Fruit fly (Drosophila melanogaster): ENCODE data around the gene HDAC1.

HDAC1 gene

dm6 chr3L:4623035-4623580, 3.4 kb upstream of the HDAC1 start:
- TF ChIP-seq CG5204 (GFP tag; optimal IDR thresholded peaks at IDR 0.05) (no peak), tj (GFP tag; optimal IDR thresholded peaks at IDR 0.05) (no peak), CG33017 (tag; optimal IDR thresholded peaks at IDR 0.05) (no peak), Mnt (GFP tag; optimal IDR thresholded peaks at IDR 0.05) (no peak), CG12768 (GFP tag; optimal IDR thresholded peaks at IDR 0.05) (no peak), Crg-1 (GFP tag; optimal IDR thresholded peaks at IDR 0.05) (no peak), CG7101 (tag; optimal IDR thresholded peaks at IDR 0.05) (no peak), CG14711 (tag; optimal IDR thresholded peaks at IDR 0.05) (no peak), ovo (GFP tag; optimal IDR thresholded peaks at IDR 0.05) (no peak), toe (GFP tag; optimal IDR thresholded peaks at IDR 0.05) (no peak), bab1 (GFP tag; optimal IDR thresholded peaks at IDR 0.05) (no peak), Hr96 (GFP tag; optimal IDR thresholded peaks at IDR 0.05) (no peak), pad (GFP tag; optimal IDR thresholded peaks at IDR 0.05) (no peak), Clk (GFP tag; optimal IDR thresholded peaks at IDR 0.05) (no peak), CG7045 (GFP tag; optimal IDR thresholded peaks at IDR 0.05) (no peak), cic (GFP tag; optimal IDR thresholded peaks at IDR 0.05) (no peak), CG11617 (GFP tag; optimal IDR thresholded peaks at IDR 0.05) (no peak), CG1620 (GFP tag; optimal IDR thresholded peaks at IDR 0.05) (no peak), cnc (optimal IDR thresholded peaks at IDR 0.05) (no peak), kay (GFP tag; ENCODE audit: borderline replicate concordance) (no peak)

DNA sequence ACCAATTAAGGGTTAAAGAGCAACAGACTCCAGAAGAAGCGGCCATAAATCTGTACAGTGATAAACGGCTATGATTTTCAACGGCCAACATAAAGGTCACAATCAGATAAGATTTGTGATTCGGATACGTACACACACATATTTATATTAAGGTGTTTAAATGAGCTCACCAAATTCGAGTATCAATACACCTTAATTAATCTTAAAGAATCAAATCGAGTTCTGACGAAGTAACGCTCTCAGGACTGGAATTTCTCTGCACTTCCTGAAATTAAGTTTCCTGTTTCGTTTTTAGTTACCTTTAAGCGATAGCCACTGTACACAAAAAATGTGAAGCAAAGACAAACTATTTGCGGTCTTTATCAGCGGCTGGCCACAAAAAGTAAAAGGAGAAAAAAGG, 2.7 kb upstream of the HDAC1 start:
- no peak for TF ChIP-seq cnc (optimal IDR thresholded peaks at IDR 0.05)
- TF ChIP-seq bab1 (GFP tag; optimal IDR thresholded peaks at IDR 0.05) = peak; percentile 4
- TF ChIP-seq kay (GFP tag; ENCODE audit: borderline replicate concordance) = no peak
- TF ChIP-seq CG33017 (tag; optimal IDR thresholded peaks at IDR 0.05) = no peak
- no peak for TF ChIP-seq CG1620 (GFP tag; optimal IDR thresholded peaks at IDR 0.05)
- no peak for TF ChIP-seq CG5204 (GFP tag; optimal IDR thresholded peaks at IDR 0.05)

DNA sequence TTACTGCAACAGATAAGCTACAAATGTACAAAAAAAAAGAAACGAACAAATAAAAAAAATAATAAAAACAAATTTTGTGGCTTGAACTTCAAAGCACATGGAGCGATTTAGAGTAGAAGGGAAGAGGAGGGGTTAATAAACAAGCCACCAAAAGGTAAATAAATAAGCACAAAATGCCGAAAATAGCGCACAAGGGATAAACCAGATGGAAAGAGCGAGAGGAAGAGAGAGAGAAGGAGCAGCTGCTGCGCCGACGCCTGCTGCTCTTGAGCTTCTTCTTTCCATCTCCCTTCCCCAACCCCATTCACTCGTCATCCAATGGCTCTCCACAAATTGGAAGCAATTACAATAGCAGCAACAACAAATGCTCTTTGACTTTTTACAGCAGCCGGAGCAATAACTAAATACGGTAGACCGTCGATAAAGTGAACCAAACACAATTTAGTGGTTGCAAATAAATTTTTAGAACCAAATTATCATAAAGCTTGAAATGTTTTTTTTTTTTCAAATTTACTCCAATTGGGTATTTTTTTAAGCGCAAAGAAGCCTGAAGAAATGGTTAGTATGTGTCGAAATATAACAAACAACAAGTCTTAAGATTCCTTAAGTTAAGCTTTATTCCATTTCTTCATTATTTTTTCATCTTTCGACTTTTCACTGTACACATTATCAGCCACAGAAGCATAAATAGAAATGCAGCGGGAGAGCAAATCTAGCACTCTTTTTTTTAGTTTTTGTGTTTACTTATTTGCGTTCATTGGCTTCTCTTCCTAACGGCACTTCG, 2.0 kb upstream of the HDAC1 start:
- peak; percentile 71 for TF ChIP-seq CG14711 (tag; optimal IDR thresholded peaks at IDR 0.05)
- TF ChIP-seq kay (GFP tag; ENCODE audit: borderline replicate concordance) = no peak
- no peak for TF ChIP-seq cic (GFP tag; optimal IDR thresholded peaks at IDR 0.05)
- TF ChIP-seq CG12768 (GFP tag; optimal IDR thresholded peaks at IDR 0.05) = peak; percentile 85
- peak; percentile 91 for TF ChIP-seq CG7045 (GFP tag; optimal IDR thresholded peaks at IDR 0.05)
- peak; percentile 39 for TF ChIP-seq tj (GFP tag; optimal IDR thresholded peaks at IDR 0.05)
- TF ChIP-seq bab1 (GFP tag; optimal IDR thresholded peaks at IDR 0.05) = peak; percentile 73
- TF ChIP-seq pad (GFP tag; optimal IDR thresholded peaks at IDR 0.05) = peak; percentile 76
- TF ChIP-seq CG7101 (tag; optimal IDR thresholded peaks at IDR 0.05) = peak; percentile 54
- peak; percentile 32 for TF ChIP-seq Crg-1 (GFP tag; optimal IDR thresholded peaks at IDR 0.05)
- TF ChIP-seq Mnt (GFP tag; optimal IDR thresholded peaks at IDR 0.05) = peak; percentile 21
- peak; percentile 87 for TF ChIP-seq Hr96 (GFP tag; optimal IDR thresholded peaks at IDR 0.05)
- TF ChIP-seq CG33017 (tag; optimal IDR thresholded peaks at IDR 0.05) = peak; percentile 68
- peak; percentile 65 for TF ChIP-seq CG1620 (GFP tag; optimal IDR thresholded peaks at IDR 0.05)
- TF ChIP-seq Clk (GFP tag; optimal IDR thresholded peaks at IDR 0.05) = peak; percentile 60
- TF ChIP-seq CG11617 (GFP tag; optimal IDR thresholded peaks at IDR 0.05) = peak; percentile 70
- peak; percentile 75 for TF ChIP-seq ovo (GFP tag; optimal IDR thresholded peaks at IDR 0.05)
- peak; percentile 80 for TF ChIP-seq toe (GFP tag; optimal IDR thresholded peaks at IDR 0.05)
- peak; percentile 89 for TF ChIP-seq CG5204 (GFP tag; optimal IDR thresholded peaks at IDR 0.05)
- TF ChIP-seq cnc (optimal IDR thresholded peaks at IDR 0.05) = no peak

dm6 chr3L:4625387-4626386, 847 bp upstream of the HDAC1 start, which contains the start of gene Src64B:
Gene Src64B, minus strand, starts transcription at chr3L:4626196.
- TF ChIP-seq CG7101 (tag; optimal IDR thresholded peaks at IDR 0.05) (peak; percentile 19), CG7045 (GFP tag; optimal IDR thresholded peaks at IDR 0.05) (peak; percentile 29), ovo (GFP tag; optimal IDR thresholded peaks at IDR 0.05) (peak; percentile 19), pad (GFP tag; optimal IDR thresholded peaks at IDR 0.05) (peak; percentile 90), CG33017 (tag; optimal IDR thresholded peaks at IDR 0.05) (no peak), CG12768 (GFP tag; optimal IDR thresholded peaks at IDR 0.05) (no peak), CG11617 (GFP tag; optimal IDR thresholded peaks at IDR 0.05) (peak; percentile 12), Crg-1 (GFP tag; optimal IDR thresholded peaks at IDR 0.05) (peak; percentile 41), kay (GFP tag; ENCODE audit: borderline replicate concordance) (peak; percentile 58), cic (GFP tag; optimal IDR thresholded peaks at IDR 0.05) (peak; percentile 11), Mnt (GFP tag; optimal IDR thresholded peaks at IDR 0.05) (peak; percentile 57), CG1620 (GFP tag; optimal IDR thresholded peaks at IDR 0.05) (peak; percentile 36), Hr96 (GFP tag; optimal IDR thresholded peaks at IDR 0.05) (no peak), CG5204 (GFP tag; optimal IDR thresholded peaks at IDR 0.05) (no peak), cnc (optimal IDR thresholded peaks at IDR 0.05) (no peak), CG14711 (tag; optimal IDR thresholded peaks at IDR 0.05) (no peak), toe (GFP tag; optimal IDR thresholded peaks at IDR 0.05) (no peak), Clk (GFP tag; optimal IDR thresholded peaks at IDR 0.05) (no peak), bab1 (GFP tag; optimal IDR thresholded peaks at IDR 0.05) (peak; percentile 66), tj (GFP tag; optimal IDR thresholded peaks at IDR 0.05) (peak; percentile 62)

DNA sequence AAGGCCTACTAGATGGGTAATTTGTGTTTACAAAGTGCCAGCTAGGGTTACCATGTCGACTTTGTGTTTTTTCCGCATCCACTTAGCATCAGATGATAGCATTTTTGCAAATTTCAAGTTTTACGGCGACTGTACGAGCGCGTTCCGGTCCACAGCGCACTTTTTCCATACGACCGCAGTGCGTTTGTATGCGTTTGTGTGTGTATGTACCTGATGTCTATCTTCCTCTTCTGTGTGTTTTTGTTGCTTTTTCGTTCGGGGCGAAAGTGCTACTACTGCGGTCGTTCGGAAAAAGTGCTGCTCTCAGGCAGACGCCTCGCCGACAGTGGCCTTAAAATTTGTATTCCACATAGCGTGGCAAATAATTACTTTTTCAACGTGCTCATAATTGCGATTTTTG, 478 bp downstream of the HDAC1 start:
- TF ChIP-seq CG5204 (GFP tag; optimal IDR thresholded peaks at IDR 0.05) = no peak
- TF ChIP-seq kay (GFP tag; ENCODE audit: borderline replicate concordance) = no peak
- peak; percentile 12 for TF ChIP-seq Mnt (GFP tag; optimal IDR thresholded peaks at IDR 0.05)
- TF ChIP-seq ovo (GFP tag; optimal IDR thresholded peaks at IDR 0.05) = no peak
- TF ChIP-seq cic (GFP tag; optimal IDR thresholded peaks at IDR 0.05) = peak; percentile 10
- no peak for TF ChIP-seq cnc (optimal IDR thresholded peaks at IDR 0.05)
- no peak for TF ChIP-seq CG7101 (tag; optimal IDR thresholded peaks at IDR 0.05)

Data from whole organism, adult.